Worm (Caenorhabditis elegans) whole organism, L4/young adult: Measurements from ENCODE around the gene kin-19.

Experiments
- W03F9.2 ChIP-seq: fragments of 150-350 bp; optimal IDR thresholded peaks from 2 replicates; lab custom pipeline; 2014; ENCODE audit warnings: missing biosample characterization, missing genetic modification characterization
- dao-5 ChIP-seq: sonication (generic microtip); optimal IDR thresholded peaks from 2 replicates; lab custom pipeline; 2016; ENCODE audit warnings: missing genotype, missing genetic modification characterization, moderate library complexity, missing compliant biosample characterization
- him-1 ChIP-seq: sonication (generic microtip); optimal IDR thresholded peaks from 2 replicates; lab custom pipeline; 2016; ENCODE audit warnings: missing genotype, missing genetic modification reagents, missing genetic modification characterization, missing compliant biosample characterization

DNA sequence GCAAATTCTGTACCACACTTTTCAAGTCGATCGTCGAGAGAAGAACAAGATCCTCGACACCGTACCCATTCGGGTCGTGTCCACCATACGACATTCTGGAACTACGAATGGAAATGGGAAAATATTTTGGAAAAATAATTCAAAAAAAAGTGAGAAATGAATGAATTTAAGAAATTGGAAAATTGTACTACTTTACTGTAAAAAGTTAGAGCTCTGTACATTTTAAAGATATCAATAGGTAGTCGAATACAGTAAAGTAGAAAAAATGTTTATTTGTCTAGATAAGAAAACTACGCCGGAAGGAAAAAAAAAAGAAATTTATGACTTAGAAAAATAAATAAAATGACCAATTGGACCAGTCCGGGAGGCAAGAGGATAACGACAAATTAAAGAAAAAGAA lies 49.7 kb downstream of the kin-19 start, which contains the start of gene hum-5:
- no peak for TF ChIP-seq him-1 (tag; lab: Kevin White, UChicago)
- no peak for TF ChIP-seq dao-5 (tag; lab: Kevin White, UChicago)
- TF ChIP-seq W03F9.2 (tag; lab: Kevin White, UChicago) = no peak
